Worm (Caenorhabditis elegans) whole organism, young adult: ENCODE results near the gene rfp-1.
"Not testable (repeated sequence)": the region's sequence is repeated elsewhere in the genome, so short reads cannot be mapped to it uniquely, and the experiment has no call there.

ENCODE experiments used
- F39B2.1 ChIP-seq: fragments of 200-800 bp; sonication (Bioruptor generic); IDR thresholded peaks from 2 replicates; pipeline ENCODE4 v1.3.6; 2022; ENCODE audit warnings: missing genetic modification reagents, missing genetic modification characterization, missing compliant biosample characterization
- F57A8.1 ChIP-seq: fragments of 200-800 bp; sonication (Bioruptor generic); optimal IDR thresholded peaks from 2 replicates; lab custom pipeline; 2018; ENCODE audit warnings: mild to moderate bottlenecking, missing genetic modification characterization, moderate library complexity, missing compliant biosample characterization
- T26A5.8 ChIP-seq: sonication (generic microtip); optimal IDR thresholded peaks from 2 replicates; lab custom pipeline; 2016; ENCODE audit warnings: missing genetic modification characterization, missing compliant biosample characterization
- ccch-3 ChIP-seq: fragments of 200-800 bp; sonication (Bioruptor generic); optimal IDR thresholded peaks from 2 replicates; lab custom pipeline; 2018; ENCODE audit warnings: mild to moderate bottlenecking, missing genetic modification characterization, missing compliant biosample characterization
- chd-7 ChIP-seq: sonication (generic microtip); optimal IDR thresholded peaks from 2 replicates; lab custom pipeline; 2016; ENCODE audit warnings: mild to moderate bottlenecking, missing genetic modification characterization, moderate library complexity, missing compliant biosample characterization
- gei-17 ChIP-seq: fragments of 200-800 bp; sonication (Bioruptor generic); optimal IDR thresholded peaks from 2 replicates; lab custom pipeline; 2018; ENCODE audit warnings: mild to moderate bottlenecking, missing genetic modification characterization, missing compliant biosample characterization
- hrde-1 ChIP-seq: sonication (generic microtip); optimal IDR thresholded peaks from 2 replicates; lab custom pipeline; 2016; ENCODE audit warnings: missing genetic modification characterization, mild to moderate bottlenecking, missing compliant biosample characterization, moderate library complexity, missing genotype, missing genetic modification reagents, borderline replicate concordance
- lag-1 ChIP-seq: fragments of 200-800 bp; sonication (Bioruptor generic); IDR thresholded peaks from 2 replicates; pipeline ENCODE4 v1.3.6; 2022; ENCODE audit warnings: missing genetic modification reagents, missing genetic modification characterization, missing compliant biosample characterization
- nhr-80 ChIP-seq: sonication (generic microtip); optimal IDR thresholded peaks from 2 replicates; lab custom pipeline; 2016; ENCODE audit warnings: missing genetic modification characterization, missing compliant biosample characterization
- nhr-90 ChIP-seq: sonication (generic microtip); optimal IDR thresholded peaks from 2 replicates; lab custom pipeline; 2016; ENCODE audit warnings: missing genotype, mild to moderate bottlenecking, missing genetic modification characterization, missing compliant biosample characterization
- pha-4 ChIP-seq: fragments of 150-350 bp; sonication (generic microtip); optimal IDR thresholded peaks from 2 replicates; lab custom pipeline; 2014; ENCODE audit warnings: missing biosample characterization, missing genetic modification reagents, missing genetic modification characterization
- sea-2 ChIP-seq: fragments of 200-800 bp; sonication (Bioruptor generic); IDR thresholded peaks from 2 replicates; pipeline ENCODE4 v1.3.6; 2022; ENCODE audit warnings: missing genetic modification characterization, missing compliant biosample characterization
- unc-62 ChIP-seq: fragments of 150-350 bp; optimal IDR thresholded peaks from 2 replicates; lab custom pipeline; 2014; ENCODE audit warnings: missing biosample characterization, missing genetic modification reagents, missing genetic modification characterization

DNA sequence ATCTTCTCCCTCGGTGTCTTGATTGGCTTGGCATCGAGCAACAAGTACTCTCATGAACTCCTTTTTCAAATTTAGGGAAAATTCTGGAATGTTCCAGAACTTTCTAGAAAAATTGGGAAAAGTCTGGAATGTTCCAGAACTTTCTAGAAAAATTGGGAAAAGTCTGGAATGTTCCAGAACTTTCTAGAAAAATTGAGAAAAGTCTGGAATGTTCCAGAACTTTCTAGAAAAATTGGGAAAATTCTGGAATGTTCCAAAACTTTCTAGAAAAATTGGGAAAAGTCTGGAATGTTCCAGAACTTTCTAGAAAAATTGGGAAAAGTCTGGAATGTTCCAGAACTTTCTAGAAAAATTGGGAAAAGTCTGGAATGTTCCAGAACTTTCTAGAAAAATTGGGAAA is 14.1 kb upstream of the rfp-1 start, which contains the start of gene ZC262.7:
- TF ChIP-seq F57A8.1 (GFP tag; lab: Kevin White, UChicago); gei-17 (GFP tag; lab: Kevin White, UChicago); nhr-80 (tag; lab: Kevin White, UChicago); unc-62 (GFP tag; lab: Kevin White, UChicago); pha-4 (tag; lab: Kevin White, UChicago); hrde-1 (tag; lab: Kevin White, UChicago); lag-1; sea-2; nhr-90 (tag; lab: Kevin White, UChicago); T26A5.8 (tag; lab: Kevin White, UChicago); ccch-3 (GFP tag; lab: Kevin White, UChicago); chd-7 (tag; lab: Kevin White, UChicago): not testable (repeated sequence)
- peak; percentile 68; the same call in 1 of the 2 replicates for TF ChIP-seq F39B2.1
